Fruit fly (Drosophila melanogaster) whole organism, embryonic: ENCODE results near the gene scyl.

Source experiments
- ATbp ChIP-seq: fragments of 200-800 bp; sonication (Bioruptor generic); optimal IDR thresholded peaks from 2 replicates; lab custom pipeline; 2017; ENCODE audit warnings: missing biosample characterization, mild to moderate bottlenecking, missing genetic modification characterization, missing genetic modification reagents
- CG10147 ChIP-seq: fragments of 200-800 bp; sonication (Bioruptor generic); optimal IDR thresholded peaks from 2 replicates; lab custom pipeline; 2019; ENCODE audit warnings: missing biosample characterization, mild to moderate bottlenecking, missing genetic modification characterization, moderate library complexity
- CG10321 ChIP-seq: fragments of 200-800 bp; sonication (Bioruptor generic); IDR thresholded peaks from 2 replicates; pipeline ENCODE4 v1.3.6; 2022; ENCODE audit warnings: missing biosample characterization, missing genetic modification characterization
- CG10979 ChIP-seq: fragments of 200-800 bp; sonication (Bioruptor generic); optimal IDR thresholded peaks from 2 replicates; lab custom pipeline; 2018; ENCODE audit warnings: missing biosample characterization, mild to moderate bottlenecking, missing genetic modification characterization, moderate library complexity
- CG11504 ChIP-seq: fragments of 200-800 bp; sonication (Bioruptor generic); optimal IDR thresholded peaks from 3 replicates; lab custom pipeline; 2019; ENCODE audit warnings: missing biosample characterization, mild to moderate bottlenecking, missing genetic modification characterization, moderate library complexity
- CG12769 ChIP-seq: fragments of 200-800 bp; sonication (Bioruptor generic); optimal IDR thresholded peaks from 2 replicates; lab custom pipeline; 2019; ENCODE audit warnings: missing biosample characterization, mild to moderate bottlenecking, missing genetic modification characterization, moderate library complexity
- CG15073 ChIP-seq: fragments of 200-800 bp; sonication (Bioruptor generic); optimal IDR thresholded peaks from 2 replicates; lab custom pipeline; 2016; ENCODE audit warnings: missing biosample characterization, missing genetic modification characterization
- CG15479 ChIP-seq: fragments of 200-800 bp; sonication (Bioruptor generic); optimal IDR thresholded peaks from 3 replicates; lab custom pipeline; 2019; ENCODE audit warnings: missing biosample characterization, mild to moderate bottlenecking, missing genetic modification characterization, moderate library complexity
- CG16813 ChIP-seq: fragments of 200-800 bp; sonication (Bioruptor generic); IDR thresholded peaks from 3 replicates; pipeline ENCODE4 v1.3.6; 2022; ENCODE audit warnings: missing biosample characterization, missing genetic modification characterization; ENCODE audit not compliant: partially characterized antibody
- CG17802 ChIP-seq: fragments of 200-800 bp; sonication (Bioruptor generic); optimal IDR thresholded peaks from 2 replicates; lab custom pipeline; 2018; ENCODE audit warnings: missing biosample characterization, mild to moderate bottlenecking, missing genetic modification characterization, moderate library complexity
- CG1792 ChIP-seq: fragments of 200-800 bp; sonication (Bioruptor generic); optimal IDR thresholded peaks from 2 replicates; lab custom pipeline; 2016; ENCODE audit warnings: missing biosample characterization, missing genetic modification characterization
- CG18011 ChIP-seq: fragments of 200-800 bp; sonication (Bioruptor generic); optimal IDR thresholded peaks from 2 replicates; lab custom pipeline; 2017; ENCODE audit warnings: missing biosample characterization, missing genetic modification characterization, mild to moderate bottlenecking, moderate library complexity, missing genotype
- CG18476 ChIP-seq: fragments of 200-800 bp; sonication (Bioruptor generic); optimal IDR thresholded peaks from 2 replicates; lab custom pipeline; 2016; ENCODE audit warnings: missing biosample characterization, mild to moderate bottlenecking, missing genetic modification characterization
- CG31388 ChIP-seq: fragments of 200-800 bp; sonication (Bioruptor generic); optimal IDR thresholded peaks from 2 replicates; lab custom pipeline; 2016; ENCODE audit warnings: missing biosample characterization, missing genetic modification characterization
- CG3163 ChIP-seq: fragments of 200-800 bp; sonication (Bioruptor generic); optimal IDR thresholded peaks from 3 replicates; lab custom pipeline; 2016; ENCODE audit warnings: missing biosample characterization, missing genetic modification characterization
- CG32767 ChIP-seq: fragments of 200-800 bp; sonication (Bioruptor generic); IDR thresholded peaks from 2 replicates; pipeline ENCODE4 v1.3.6; 2022; ENCODE audit warnings: missing biosample characterization, missing genetic modification characterization
- CG33213 ChIP-seq: fragments of 200-800 bp; sonication (Bioruptor generic); optimal IDR thresholded peaks from 3 replicates; lab custom pipeline; 2016; ENCODE audit warnings: missing biosample characterization, missing genetic modification characterization
- CG5180 ChIP-seq: fragments of 200-800 bp; sonication (Bioruptor generic); optimal IDR thresholded peaks from 3 replicates; lab custom pipeline; 2017; ENCODE audit warnings: missing biosample characterization, missing genetic modification characterization, mild to moderate bottlenecking, moderate library complexity, missing genetic modification reagents
- CG6175 ChIP-seq: fragments of 200-800 bp; sonication (Bioruptor generic); IDR thresholded peaks from 3 replicates; pipeline ENCODE4 v1.3.6; 2022; ENCODE audit warnings: missing biosample characterization, missing genetic modification characterization
- CG6854 ChIP-seq: fragments of 200-800 bp; sonication (Bioruptor generic); optimal IDR thresholded peaks from 3 replicates; lab custom pipeline; 2017; ENCODE audit warnings: missing biosample characterization, mild to moderate bottlenecking, missing genetic modification characterization
- CG8290 ChIP-seq, 3 experiments: fragments of 200-800 bp; sonication (Bioruptor generic); optimal IDR thresholded peaks; 2 replicates each; lab custom pipeline; 2016 to 2019; ENCODE audit warnings: missing biosample characterization in 3 of 3, missing genetic modification characterization in 3 of 3, mild to moderate bottlenecking in 2 of 3, moderate library complexity in 1 of 3
- CG8924 ChIP-seq: fragments of 200-800 bp; optimal IDR thresholded peaks from 3 replicates; lab custom pipeline; 2019; ENCODE audit warnings: missing biosample characterization, mild to moderate bottlenecking, missing genetic modification characterization, moderate library complexity
- D19A ChIP-seq: fragments of 200-800 bp; optimal IDR thresholded peaks from 3 replicates; lab custom pipeline; 2019; ENCODE audit warnings: missing biosample characterization, mild to moderate bottlenecking, missing genetic modification characterization, moderate library complexity
- D19B ChIP-seq: fragments of 200-800 bp; sonication (Bioruptor generic); optimal IDR thresholded peaks from 2 replicates; lab custom pipeline; 2017; ENCODE audit warnings: missing biosample characterization, mild to moderate bottlenecking, missing genetic modification characterization
- Deaf1 ChIP-seq: fragments of 200-800 bp; optimal IDR thresholded peaks from 3 replicates; lab custom pipeline; 2019; ENCODE audit warnings: missing biosample characterization, mild to moderate bottlenecking, missing genetic modification characterization, moderate library complexity
- Dip3 ChIP-seq: fragments of 200-800 bp; sonication (Bioruptor generic); optimal IDR thresholded peaks from 3 replicates; lab custom pipeline; 2016; ENCODE audit warnings: missing biosample characterization, missing genetic modification characterization
- E2f2 ChIP-seq: fragments of 200-800 bp; sonication (Bioruptor generic); IDR thresholded peaks from 2 replicates; pipeline ENCODE4 v1.3.6; 2022; ENCODE audit warnings: missing biosample characterization, missing genetic modification characterization
- Gug ChIP-seq: fragments of 200-800 bp; sonication (Bioruptor generic); IDR thresholded peaks from 4 replicates; pipeline ENCODE4 v1.3.6; 2022; ENCODE audit warnings: missing biosample characterization, missing genetic modification characterization
- Med ChIP-seq: fragments of 200-800 bp; sonication (Bioruptor generic); peaks from one replicate; lab custom pipeline; 2016; ENCODE audit warnings: missing biosample characterization, missing genetic modification characterization, mild to moderate bottlenecking, inconsistent platforms, moderate library complexity
- NFAT ChIP-seq: fragments of 200-800 bp; sonication (Bioruptor generic); IDR thresholded peaks from 2 replicates; pipeline ENCODE4 v1.3.6; 2022; ENCODE audit warnings: missing biosample characterization, missing genetic modification characterization
- NfI ChIP-seq: fragments of 200-800 bp; sonication (Bioruptor generic); optimal IDR thresholded peaks from 3 replicates; lab custom pipeline; 2018; ENCODE audit warnings: missing biosample characterization, mild to moderate bottlenecking, missing genetic modification characterization, moderate library complexity
- Rfx ChIP-seq: fragments of 200-800 bp; sonication (Bioruptor generic); IDR thresholded peaks from 2 replicates; pipeline ENCODE4 v1.3.6; 2022; ENCODE audit warnings: missing biosample characterization, missing genetic modification characterization
- ara ChIP-seq: fragments of 200-800 bp; sonication (Bioruptor generic); IDR thresholded peaks from 2 replicates; pipeline ENCODE4 v1.3.6; 2022; ENCODE audit warnings: missing biosample characterization, missing genetic modification characterization
- bsh ChIP-seq, 2 experiments: fragments of 200-800 bp; sonication (Bioruptor generic); optimal IDR thresholded peaks; 2 replicates each; lab custom pipeline; 2017 to 2018; ENCODE audit warnings: mild to moderate bottlenecking in 2 of 2, missing biosample characterization in 2 of 2, missing genetic modification characterization in 2 of 2, moderate library complexity in 1 of 2
- cwo ChIP-seq: fragments of 200-800 bp; sonication (Bioruptor generic); optimal IDR thresholded peaks from 3 replicates; lab custom pipeline; 2017; ENCODE audit warnings: missing biosample characterization, missing genetic modification characterization, mild to moderate bottlenecking, moderate library complexity, missing genetic modification reagents
- ham ChIP-seq: fragments of 200-800 bp; sonication (Bioruptor generic); IDR thresholded peaks from 2 replicates; pipeline ENCODE4 v1.3.6; 2022; ENCODE audit warnings: missing biosample characterization, missing genetic modification characterization
- jumu ChIP-seq: fragments of 200-800 bp; sonication (Bioruptor generic); optimal IDR thresholded peaks from 3 replicates; lab custom pipeline; 2016; ENCODE audit warnings: missing biosample characterization, missing genetic modification characterization
- kay ChIP-seq: fragments of 200-800 bp; sonication (Bioruptor generic); optimal IDR thresholded peaks from 2 replicates; lab custom pipeline; 2016; ENCODE audit warnings: missing biosample characterization, missing genetic modification characterization
- klu ChIP-seq: fragments of 200-800 bp; sonication (Bioruptor generic); IDR thresholded peaks from 2 replicates; pipeline ENCODE4 v1.3.6; 2022; ENCODE audit warnings: missing biosample characterization, missing genetic modification characterization
- kni ChIP-seq: fragments of 200-800 bp; sonication (Bioruptor generic); optimal IDR thresholded peaks from 3 replicates; lab custom pipeline; 2017; ENCODE audit warnings: mild to moderate bottlenecking, missing biosample characterization, missing genetic modification reagents, missing genetic modification characterization
- mirr ChIP-seq: fragments of 200-800 bp; sonication (Bioruptor generic); optimal IDR thresholded peaks from 3 replicates; lab custom pipeline; 2018; ENCODE audit warnings: missing biosample characterization, mild to moderate bottlenecking, missing genetic modification characterization
- sens ChIP-seq: fragments of 200-800 bp; sonication (Bioruptor generic); peaks from one replicate; lab custom pipeline; 2016; ENCODE audit warnings: missing biosample characterization, missing genetic modification characterization
- sob ChIP-seq: fragments of 200-800 bp; sonication (Bioruptor generic); IDR thresholded peaks from 2 replicates; pipeline ENCODE4 v1.3.6; 2022; ENCODE audit warnings: missing biosample characterization, missing genetic modification characterization
- sqz ChIP-seq: fragments of 200-800 bp; sonication (Bioruptor generic); optimal IDR thresholded peaks from 3 replicates; lab custom pipeline; 2018; ENCODE audit warnings: missing biosample characterization, mild to moderate bottlenecking, missing genetic modification characterization

scyl gene

DNA sequence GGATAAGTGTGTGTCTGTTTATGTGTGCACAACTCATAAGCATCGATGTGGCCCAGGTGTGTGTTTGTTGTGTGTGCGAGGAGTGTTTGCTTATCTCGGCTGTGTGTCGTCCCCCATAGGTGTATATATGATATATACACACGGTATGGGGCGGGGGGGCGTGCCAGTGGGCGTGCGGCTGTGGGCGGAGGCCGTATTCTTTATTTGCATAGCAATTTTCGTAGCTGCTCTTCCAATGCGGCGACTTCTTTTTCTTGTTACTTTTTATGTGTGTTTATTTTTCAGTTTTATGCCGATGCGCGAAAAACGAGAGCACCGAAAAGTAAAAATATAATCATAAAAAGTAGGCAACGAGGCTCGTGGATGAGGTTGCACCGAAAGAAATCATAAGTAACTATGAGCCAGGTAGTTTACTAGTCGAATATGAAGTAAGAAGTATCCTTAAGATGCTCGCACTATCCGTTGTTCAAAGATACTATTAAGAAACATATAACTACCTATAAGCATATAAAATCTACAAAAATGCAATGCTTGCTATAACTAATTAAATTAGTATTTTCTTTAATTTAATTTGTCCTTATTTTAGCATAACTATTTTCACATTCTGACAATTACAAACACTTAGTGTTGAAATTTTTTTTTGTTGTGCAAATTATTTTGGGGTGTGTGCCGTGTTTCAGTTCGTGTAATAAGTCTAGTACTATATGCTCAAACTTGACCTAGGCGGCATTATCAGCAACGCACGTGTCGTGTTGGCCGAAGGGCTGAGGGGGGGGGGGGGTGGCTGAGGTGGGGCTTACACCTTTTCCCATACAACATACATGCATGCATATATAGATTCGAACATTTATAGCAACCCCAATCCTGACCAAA is 26.6 kb downstream of the scyl start (continued):
- TF ChIP-seq D19A = no peak
- no peak for TF ChIP-seq CG15479 (GFP tag; lab: Kevin White, UChicago)
- no peak for TF ChIP-seq Gug
- no peak for TF ChIP-seq Dip3 (GFP tag; lab: Kevin White, UChicago)
- peak; percentile 50 for TF ChIP-seq sob (GFP tag; lab: Robert Waterston, UW)
- peak; percentile 33 for TF ChIP-seq CG8924 (tag; lab: Kevin White, UChicago)
- TF ChIP-seq Deaf1 (tag; lab: Kevin White, UChicago) = no peak
- TF ChIP-seq ATbp = no peak
- TF ChIP-seq CG3163 (GFP tag; lab: Kevin White, UChicago) = no peak
- peak; percentile 8 for TF ChIP-seq mirr (GFP tag; lab: Kevin White, UChicago)
- TF ChIP-seq CG1792 (GFP tag; lab: Kevin White, UChicago) = no peak
- TF ChIP-seq kay (GFP tag; lab: Kevin White, UChicago) = no peak
- TF ChIP-seq CG17802 (tag; lab: Kevin White, UChicago) = no peak
- no peak for TF ChIP-seq E2f2
- peak; percentile 5 for TF ChIP-seq CG12769 (tag; lab: Kevin White, UChicago)
- no peak for TF ChIP-seq NfI (GFP tag; lab: Kevin White, UChicago)
- no peak for TF ChIP-seq klu (GFP tag; lab: Robert Waterston, UW)
- TF ChIP-seq jumu (GFP tag; lab: Kevin White, UChicago) = no peak
- TF ChIP-seq CG32767 (GFP tag; lab: Robert Waterston, UW) = 0 out of 2 replicates have a peak, but pooled peaks have one; percentile 26
- TF ChIP-seq CG18011 (GFP tag; lab: Kevin White, UChicago) = no peak
- no peak for TF ChIP-seq CG10147 (GFP tag; lab: Kevin White, UChicago)
- TF ChIP-seq CG5180 (GFP tag; lab: Kevin White, UChicago) = no peak
- TF ChIP-seq CG10321 = 0 out of 2 replicates have a peak, but pooled peaks have one; percentile 21
- TF ChIP-seq CG15073 = no peak

DNA sequence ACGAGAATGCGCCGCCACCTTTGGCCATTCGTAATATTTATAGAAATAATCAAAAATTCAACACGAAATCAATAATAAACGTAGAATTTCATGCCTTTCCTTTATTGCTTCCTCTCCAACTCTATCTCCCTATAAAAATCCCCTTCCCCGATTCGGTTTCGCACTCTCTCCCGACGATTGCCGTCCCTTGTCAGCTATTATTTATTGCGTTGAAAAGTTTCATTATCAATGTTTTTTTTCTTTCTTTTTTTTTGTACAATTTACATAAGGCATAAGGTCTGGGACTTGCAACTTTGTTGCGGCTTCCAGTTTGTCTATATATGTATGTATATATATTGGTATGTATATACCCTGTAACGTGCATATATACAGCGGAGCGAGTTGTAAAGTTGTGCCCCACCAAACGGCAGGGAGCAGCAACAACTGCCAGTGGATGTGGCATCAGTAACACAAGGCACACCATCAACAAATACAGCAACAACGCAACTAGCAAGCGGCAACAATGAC is 27.3 kb downstream of the scyl start:
- TF ChIP-seq cwo (GFP tag; lab: Kevin White, UChicago) = peak; percentile 54
- no peak for TF ChIP-seq CG10979 (tag; lab: Kevin White, UChicago)
- no peak for TF ChIP-seq CG6854 (GFP tag; lab: Kevin White, UChicago)
- no peak for TF ChIP-seq CG33213
- TF ChIP-seq NFAT (GFP tag; lab: Robert Waterston, UW) = 0 out of 2 replicates have a peak, but pooled peaks have one; percentile 7
- no peak for TF ChIP-seq bsh (GFP tag; optimal IDR thresholded peaks at IDR 0.05; lab: Kevin White, UChicago)
- peak; percentile 45 for TF ChIP-seq sqz (GFP tag; lab: Kevin White, UChicago)
- no peak for TF ChIP-seq CG8290 (GFP tag; optimal IDR thresholded peaks at IDR 0.05; lab: Kevin White, UChicago)
- TF ChIP-seq CG8290 (tag; optimal IDR thresholded peaks at IDR 0.05; lab: Kevin White, UChicago) = peak in 1 of 2 experiments; percentile 24
- TF ChIP-seq CG16813 (GFP tag; lab: Robert Waterston, UW) = no peak
- TF ChIP-seq CG6175 = peak; percentile 17; the same call in 1 of the 3 replicates
- TF ChIP-seq Rfx (GFP tag; lab: Robert Waterston, UW) = peak; percentile 32; the same call in 1 of the 2 replicates
- TF ChIP-seq Med (GFP tag; lab: Kevin White, UChicago) = peak; percentile 8
- TF ChIP-seq CG18476 = no peak
- TF ChIP-seq ham (GFP tag; lab: Robert Waterston, UW) = no peak
- no peak for TF ChIP-seq CG31388 (GFP tag; lab: Kevin White, UChicago)
- TF ChIP-seq ara (GFP tag; lab: Robert Waterston, UW) = 0 out of 2 replicates have a peak, but pooled peaks have one; percentile 8
- peak; percentile 57 for TF ChIP-seq sens
- peak; percentile 65 for TF ChIP-seq kni (GFP tag; lab: Kevin White, UChicago)
- peak; percentile 20 for TF ChIP-seq D19B (GFP tag; lab: Kevin White, UChicago)
- TF ChIP-seq CG11504 (tag; lab: Kevin White, UChicago) = peak; percentile 17
- TF ChIP-seq CG8924 (tag; lab: Kevin White, UChicago) = no peak
